Fruit fly (Drosophila melanogaster) whole organism, wandering third instar larva: Measurements from ENCODE around the gene CG10375.

Experiments used
- N ChIP-seq: fragments of >200 bp; optimal IDR thresholded peaks from 2 replicates; lab custom pipeline; 2018; ENCODE audit warnings: missing biosample characterization, missing external identifiers, missing genetic modification characterization
- foxo ChIP-seq, 2 experiments: fragments of 200-800 bp; sonication (Bioruptor generic); optimal IDR thresholded peaks; 2 replicates in 1 of 2; 3 replicates in 1 of 2; lab custom pipeline; 2016 to 2017; ENCODE audit warnings: missing biosample characterization in 2 of 2, missing genetic modification characterization in 2 of 2

dm6 chr3R:23735648-23736047, 31.9 kb upstream of the CG10375 start:
- TF ChIP-seq N (GFP tag; lab: Kevin White, UChicago): no peak
- no peak for TF ChIP-seq foxo (GFP tag; optimal IDR thresholded peaks at IDR 0.05; lab: Kevin White, UChicago)
